Worm (Caenorhabditis elegans) whole organism, L1 larva: ENCODE results near the gene dhs-29.

Source experiments
- C34B4.2 ChIP-seq: sonication (generic microtip); optimal IDR thresholded peaks from 2 replicates; lab custom pipeline; 2017; ENCODE audit warnings: mild to moderate bottlenecking, missing genetic modification characterization, missing compliant biosample characterization
- aha-1 ChIP-seq: fragments of 150-350 bp; optimal IDR thresholded peaks from 2 replicates; lab custom pipeline; 2014; ENCODE audit warnings: missing biosample characterization, missing genetic modification characterization
- alr-1 ChIP-seq: fragments of 200-800 bp; sonication (Bioruptor generic); optimal IDR thresholded peaks from 2 replicates; lab custom pipeline; 2018; ENCODE audit warnings: borderline replicate concordance, mild to moderate bottlenecking, missing genetic modification characterization, missing compliant biosample characterization
- ama-1 ChIP-seq: fragments of 150-350 bp; optimal IDR thresholded peaks from 2 replicates; lab custom pipeline; 2014
- ceh-63 ChIP-seq: fragments of 200-800 bp; sonication (Bioruptor generic); optimal IDR thresholded peaks from 2 replicates; lab custom pipeline; 2018; ENCODE audit warnings: mild to moderate bottlenecking, missing genetic modification characterization, missing compliant biosample characterization
- efl-1 ChIP-seq, 4 experiments: fragments of 150-350 bp; optimal IDR thresholded peaks in 3 of 4; peaks in 1 of 4; 1 replicate in 1 of 4; 2 replicates in 3 of 4; lab custom pipeline; 2014; ENCODE audit warnings: missing biosample characterization in 2 of 4, missing genetic modification characterization in 2 of 4, missing genetic modification reagents in 2 of 4
- egl-13 ChIP-seq: sonication (generic microtip); optimal IDR thresholded peaks from 2 replicates; lab custom pipeline; 2016; ENCODE audit warnings: missing genotype, missing genetic modification reagents, missing genetic modification characterization, missing compliant biosample characterization
- egl-27 ChIP-seq, 2 experiments: fragments of 150-350 bp in 1 of 2; sonication (generic microtip); optimal IDR thresholded peaks; 3 replicates each; lab custom pipeline; 2017 to 2018; ENCODE audit warnings: missing biosample characterization in 2 of 2, missing genetic modification characterization in 2 of 2, missing genetic modification reagents in 2 of 2
- fkh-10 ChIP-seq: sonication (generic microtip); optimal IDR thresholded peaks from 2 replicates; lab custom pipeline; 2017; ENCODE audit warnings: missing biosample characterization, missing genetic modification reagents, missing genetic modification characterization
- fkh-8 ChIP-seq: sonication (generic microtip); optimal IDR thresholded peaks from 2 replicates; lab custom pipeline; 2016; ENCODE audit warnings: mild to moderate bottlenecking, missing genetic modification characterization, missing compliant biosample characterization
- fos-1 ChIP-seq: fragments of 150-350 bp; optimal IDR thresholded peaks from 2 replicates; lab custom pipeline; 2014; ENCODE audit warnings: missing biosample characterization, missing genetic modification characterization
- grh-1 ChIP-seq: fragments of 200-800 bp; sonication (Bioruptor generic); IDR thresholded peaks from 2 replicates; pipeline ENCODE4 v1.3.6; 2022; ENCODE audit warnings: missing genetic modification reagents, missing genetic modification characterization, missing compliant biosample characterization
- irx-1 ChIP-seq: sonication (generic microtip); optimal IDR thresholded peaks from 2 replicates; lab custom pipeline; 2016; ENCODE audit warnings: missing genetic modification characterization, missing compliant biosample characterization
- jun-1 ChIP-seq: fragments of 150-350 bp; optimal IDR thresholded peaks from 2 replicates; lab custom pipeline; 2014; ENCODE audit warnings: missing biosample characterization, missing genetic modification reagents, missing genetic modification characterization
- lin-14 ChIP-seq: fragments of 200-800 bp; sonication (Bioruptor generic); optimal IDR thresholded peaks from 2 replicates; lab custom pipeline; 2018; ENCODE audit warnings: mild to moderate bottlenecking, missing genetic modification characterization, moderate library complexity, missing compliant biosample characterization
- lin-15B ChIP-seq: fragments of 150-350 bp; sonication (generic microtip); optimal IDR thresholded peaks from 3 replicates; lab custom pipeline; 2014; ENCODE audit warnings: missing biosample characterization, missing genetic modification characterization
- lin-39 ChIP-seq: fragments of 150-350 bp; optimal IDR thresholded peaks from 2 replicates; lab custom pipeline; 2014; ENCODE audit warnings: missing biosample characterization, missing genetic modification reagents, missing genetic modification characterization
- lsy-2 ChIP-seq, 2 experiments: fragments of 150-350 bp; optimal IDR thresholded peaks; 2 replicates each; lab custom pipeline; 2014; ENCODE audit warnings: missing biosample characterization in 2 of 2, missing genetic modification characterization in 2 of 2
- mdl-1 ChIP-seq, 2 experiments: fragments of 150-350 bp; optimal IDR thresholded peaks; 2 replicates each; lab custom pipeline; 2014 to 2017; ENCODE audit warnings: missing biosample characterization in 2 of 2, missing genetic modification characterization in 2 of 2, inconsistent platforms in 1 of 2
- mef-2 ChIP-seq: fragments of 150-350 bp; optimal IDR thresholded peaks from 2 replicates; lab custom pipeline; 2014; ENCODE audit warnings: missing biosample characterization, missing genetic modification characterization
- nhr-19 ChIP-seq: fragments of 200-800 bp; sonication (Bioruptor generic); conservative IDR thresholded peaks from 2 replicates; pipeline ENCODE4 v1.3.6; 2022; ENCODE audit warnings: missing genetic modification characterization, missing compliant biosample characterization
- nhr-76 ChIP-seq: sonication (generic microtip); optimal IDR thresholded peaks from 2 replicates; lab custom pipeline; 2017; ENCODE audit warnings: missing biosample characterization, missing genetic modification characterization
- nhr-84 ChIP-seq: sonication (generic microtip); optimal IDR thresholded peaks from 2 replicates; lab custom pipeline; 2017; ENCODE audit warnings: missing biosample characterization, missing genetic modification characterization
- nhr-85 ChIP-seq: sonication (generic microtip); peaks from one replicate; lab custom pipeline; 2016; ENCODE audit warnings: missing genetic modification characterization, inconsistent platforms, missing compliant biosample characterization
- pag-3 ChIP-seq: sonication (generic microtip); optimal IDR thresholded peaks from 2 replicates; lab custom pipeline; 2017; ENCODE audit warnings: missing genetic modification characterization, mild to moderate bottlenecking, missing compliant biosample characterization, antibody characterized with exemption, borderline replicate concordance; ENCODE audit not compliant: insufficient read depth
- pqm-1 ChIP-seq: sonication (generic microtip); optimal IDR thresholded peaks from 3 replicates; lab custom pipeline; 2017; ENCODE audit warnings: missing biosample characterization, missing genetic modification characterization
- snu-23 ChIP-seq: sonication (generic microtip); optimal IDR thresholded peaks from 2 replicates; lab custom pipeline; 2016; ENCODE audit warnings: missing genetic modification characterization, missing compliant biosample characterization
- swsn-7 ChIP-seq: sonication (generic microtip); optimal IDR thresholded peaks from 2 replicates; lab custom pipeline; 2016; ENCODE audit warnings: missing genetic modification characterization, missing compliant biosample characterization
- vab-15 ChIP-seq: sonication (generic microtip); optimal IDR thresholded peaks from 2 replicates; lab custom pipeline; 2017; ENCODE audit warnings: missing genotype, mild to moderate bottlenecking, missing genetic modification characterization, missing compliant biosample characterization
- xbp-1 ChIP-seq: sonication (generic microtip); optimal IDR thresholded peaks from 2 replicates; lab custom pipeline; 2016; ENCODE audit warnings: missing genetic modification characterization, missing compliant biosample characterization
- zag-1 ChIP-seq: fragments of 150-350 bp; optimal IDR thresholded peaks from 2 replicates; lab custom pipeline; 2014; ENCODE audit warnings: missing biosample characterization, missing genetic modification characterization

Gene dhs-29

DNA sequence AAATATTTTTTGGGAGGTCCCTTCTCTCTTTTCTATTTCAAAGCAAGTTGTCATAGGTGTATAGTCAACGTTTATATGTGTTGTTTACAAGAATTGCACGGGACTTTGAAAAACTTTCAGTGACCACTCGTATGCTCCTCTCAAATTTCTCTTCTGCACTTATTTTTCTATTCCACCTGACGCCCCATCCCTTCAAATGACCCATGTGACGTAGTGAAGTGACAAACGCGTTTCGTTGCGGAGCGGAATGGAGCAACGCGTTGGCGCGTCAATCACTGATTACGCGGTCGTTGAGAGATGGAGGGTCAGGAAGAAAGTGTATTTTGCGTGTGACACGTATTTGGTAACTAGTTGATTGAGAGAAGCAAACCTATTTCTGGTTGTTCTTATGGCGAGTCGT lies 28.7 kb downstream of the dhs-29 start:
- TF ChIP-seq egl-27 (tag; optimal IDR thresholded peaks at IDR 0.05; lab: Kevin White, UChicago) (no peak), pag-3 (tag; lab: Kevin White, UChicago) (no peak), egl-13 (tag; lab: Kevin White, UChicago) (no peak), mef-2 (tag; lab: Kevin White, UChicago) (no peak), irx-1 (tag; lab: Kevin White, UChicago) (no peak), xbp-1 (tag; lab: Kevin White, UChicago) (no peak), swsn-7 (tag; lab: Kevin White, UChicago) (no peak), pqm-1 (no peak), lin-39 (tag; lab: Kevin White, UChicago) (no peak), vab-15 (tag; lab: Kevin White, UChicago) (no peak), grh-1 (GFP tag; lab: Robert Waterston, UW) (no peak), mdl-1 (tag; optimal IDR thresholded peaks at IDR 0.05; lab: Kevin White, UChicago) (no peak), fkh-10 (GFP tag; lab: Kevin White, UChicago) (no peak), ama-1 (lab: Kevin White, UChicago) (no peak)

DNA sequence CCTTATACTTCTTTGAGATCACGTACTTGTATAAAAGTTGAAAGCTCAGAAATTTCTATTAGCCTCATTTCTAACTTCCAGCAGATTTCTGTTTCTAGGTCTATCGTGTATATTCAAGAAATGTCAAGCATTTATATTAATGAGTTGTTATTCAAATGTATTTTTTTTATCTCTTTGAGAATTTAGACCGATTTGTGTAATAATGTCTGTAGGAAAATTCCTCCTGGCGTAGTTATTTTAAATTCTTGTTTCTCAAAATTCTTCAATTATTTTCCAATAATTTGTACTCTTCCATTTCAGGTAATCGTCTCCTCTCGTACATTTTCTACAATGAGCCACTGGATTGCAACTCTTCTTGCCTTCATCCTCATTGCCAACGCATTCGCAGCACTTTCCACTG lies 37.4 kb downstream of the dhs-29 start, which contains the start of gene nlp-61:
Gene nlp-61 (plus strand): TSS at position 301 of the 400 bp plus-strand sequence.
- no peak for TF ChIP-seq alr-1
- TF ChIP-seq grh-1 (GFP tag; lab: Robert Waterston, UW), result no peak
- TF ChIP-seq nhr-85 (tag; lab: Kevin White, UChicago), result no peak
- TF ChIP-seq zag-1 (tag; lab: Kevin White, UChicago), result no peak
- no peak for TF ChIP-seq nhr-84

DNA sequence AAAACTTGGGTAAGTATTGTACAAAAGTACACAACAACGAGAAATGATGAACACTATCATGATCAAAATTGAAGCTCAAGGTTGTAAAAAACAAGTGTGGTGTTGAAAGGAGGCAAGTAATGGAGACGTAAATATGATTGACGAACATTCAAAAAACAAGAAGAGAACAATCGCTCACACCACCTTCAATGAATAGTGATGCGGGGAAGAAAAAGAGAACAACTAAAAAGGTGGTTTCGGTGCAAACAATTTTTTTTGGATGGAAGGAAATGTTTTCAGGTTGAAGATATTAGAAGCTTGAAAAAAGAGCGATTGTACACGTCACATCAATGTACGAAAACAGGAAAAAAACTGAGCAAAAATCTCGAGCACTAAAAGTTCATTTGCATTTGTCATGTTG lies 50.3 kb downstream of the dhs-29 start:
- TF ChIP-seq lin-39 (tag; lab: Kevin White, UChicago), result no peak
- TF ChIP-seq aha-1, result no peak
- no peak for TF ChIP-seq C34B4.2 (tag; lab: Kevin White, UChicago)
- no peak for TF ChIP-seq ceh-63 (GFP tag; lab: Kevin White, UChicago)
- no peak for TF ChIP-seq jun-1
- no peak for TF ChIP-seq nhr-19
- no peak for TF ChIP-seq snu-23
- TF ChIP-seq lin-14 (GFP tag; lab: Kevin White, UChicago), result no peak
- TF ChIP-seq lin-15B (tag; lab: Kevin White, UChicago), result no peak
- TF ChIP-seq fkh-8 (tag; lab: Kevin White, UChicago), result no peak
- no peak for TF ChIP-seq lsy-2 (tag; optimal IDR thresholded peaks at IDR 0.05; lab: Kevin White, UChicago)
- TF ChIP-seq fos-1 (tag; lab: Kevin White, UChicago), result no peak
- no peak for TF ChIP-seq nhr-76 (tag; lab: Kevin White, UChicago)
- no peak for TF ChIP-seq efl-1 (optimal IDR thresholded peaks at IDR 0.05; lab: Kevin White, UChicago)
- no peak for TF ChIP-seq efl-1 (GFP tag; optimal IDR thresholded peaks at IDR 0.05 in 1 of 2; lab: Kevin White, UChicago)
- TF ChIP-seq, all 84 proteins: peak for 0
